Worm (Caenorhabditis elegans) whole organism, mixed stage, embryonic: ENCODE measurements around the gene dhhc-10.

Experiments
- M03D4.4 ChIP-seq: sonication (generic microtip); optimal IDR thresholded peaks from 2 replicates; lab custom pipeline; 2017; ENCODE audit warnings: mild to moderate bottlenecking, missing genetic modification characterization, missing compliant biosample characterization
- bed-3 ChIP-seq: fragments of 200-800 bp; sonication (Bioruptor generic); optimal IDR thresholded peaks from 3 replicates; lab custom pipeline; 2018; ENCODE audit warnings: mild to moderate bottlenecking, missing genetic modification characterization, moderate library complexity, missing compliant biosample characterization
- blmp-1 ChIP-seq: fragments of 150-350 bp; optimal IDR thresholded peaks from 2 replicates; lab custom pipeline; 2014; ENCODE audit warnings: missing biosample characterization, missing genetic modification characterization
- ceh-39 ChIP-seq: fragments of 150-350 bp; optimal IDR thresholded peaks from 2 replicates; lab custom pipeline; 2014; ENCODE audit warnings: missing biosample characterization, missing genetic modification characterization
- ceh-83 ChIP-seq: fragments of 200-800 bp; sonication (Bioruptor generic); optimal IDR thresholded peaks from 2 replicates; lab custom pipeline; 2018; ENCODE audit warnings: mild to moderate bottlenecking, missing genetic modification characterization, missing compliant biosample characterization
- ces-1 ChIP-seq: fragments of 150-350 bp; optimal IDR thresholded peaks from 2 replicates; lab custom pipeline; 2014; ENCODE audit warnings: missing biosample characterization, missing genetic modification reagents, missing genetic modification characterization
- cnd-1 ChIP-seq: fragments of 200-800 bp; sonication (Bioruptor generic); optimal IDR thresholded peaks from 2 replicates; lab custom pipeline; 2018; ENCODE audit warnings: mild to moderate bottlenecking, missing genetic modification characterization, missing compliant biosample characterization
- elt-1 ChIP-seq: sonication (generic microtip); optimal IDR thresholded peaks from 2 replicates; lab custom pipeline; 2017; ENCODE audit warnings: missing genetic modification characterization, mild to moderate bottlenecking, missing compliant biosample characterization, antibody characterized with exemption, moderate library complexity, borderline replicate concordance; ENCODE audit not compliant: insufficient read depth
- elt-3 ChIP-seq: fragments of 150-350 bp; optimal IDR thresholded peaks from 2 replicates; lab custom pipeline; 2014; ENCODE audit warnings: missing biosample characterization, missing genetic modification characterization
- ham-2 ChIP-seq: fragments of 200-800 bp; sonication (Bioruptor generic); optimal IDR thresholded peaks from 2 replicates; lab custom pipeline; 2018; ENCODE audit warnings: mild to moderate bottlenecking, missing genetic modification characterization, missing compliant biosample characterization
- hlh-1 ChIP-seq: fragments of 150-350 bp; optimal IDR thresholded peaks from 2 replicates; lab custom pipeline; 2014; ENCODE audit warnings: missing biosample characterization, missing genetic modification reagents, missing genetic modification characterization
- lin-13 ChIP-seq: fragments of 150-350 bp; optimal IDR thresholded peaks from 2 replicates; lab custom pipeline; 2014; ENCODE audit warnings: missing biosample characterization, missing genetic modification characterization
- mep-1 ChIP-seq: fragments of 150-350 bp; optimal IDR thresholded peaks from 2 replicates; lab custom pipeline; 2017; ENCODE audit warnings: missing biosample characterization, missing genetic modification reagents, missing genetic modification characterization, inconsistent platforms
- mls-2 ChIP-seq: sonication (generic microtip); optimal IDR thresholded peaks from 2 replicates; lab custom pipeline; 2016; ENCODE audit warnings: mild to moderate bottlenecking, missing genetic modification characterization, moderate library complexity, missing compliant biosample characterization
- nhr-12 ChIP-seq: fragments of 150-350 bp; optimal IDR thresholded peaks from 2 replicates; lab custom pipeline; 2014; ENCODE audit warnings: missing biosample characterization, missing genetic modification characterization
- nhr-2 ChIP-seq: fragments of 150-350 bp; optimal IDR thresholded peaks from 2 replicates; lab custom pipeline; 2014; ENCODE audit warnings: missing biosample characterization, missing genetic modification characterization
- nhr-237 ChIP-seq: fragments of 150-350 bp; optimal IDR thresholded peaks from 2 replicates; lab custom pipeline; 2014; ENCODE audit warnings: missing biosample characterization, missing genetic modification characterization
- nhr-28 ChIP-seq: fragments of 150-350 bp; optimal IDR thresholded peaks from 2 replicates; lab custom pipeline; 2014; ENCODE audit warnings: missing biosample characterization, missing genetic modification characterization
- nhr-76 ChIP-seq: sonication (generic microtip); optimal IDR thresholded peaks from 2 replicates; lab custom pipeline; 2017; ENCODE audit warnings: missing biosample characterization, missing genetic modification characterization
- pha-4 ChIP-seq: fragments of 150-350 bp; optimal IDR thresholded peaks from 2 replicates; lab custom pipeline; 2018; ENCODE audit warnings: missing biosample characterization, missing genetic modification reagents, missing genetic modification characterization
- sem-2 ChIP-seq: fragments of 200-800 bp; sonication (Bioruptor generic); optimal IDR thresholded peaks from 2 replicates; lab custom pipeline; 2018; ENCODE audit warnings: mild to moderate bottlenecking, missing genetic modification characterization, missing compliant biosample characterization
- sptf-1 ChIP-seq: sonication (generic microtip); optimal IDR thresholded peaks from 2 replicates; lab custom pipeline; 2017; ENCODE audit warnings: mild to moderate bottlenecking, missing genetic modification characterization, moderate library complexity, missing compliant biosample characterization
- unc-120 ChIP-seq: sonication (generic microtip); optimal IDR thresholded peaks from 2 replicates; lab custom pipeline; 2017; ENCODE audit warnings: missing genetic modification characterization, missing compliant biosample characterization; ENCODE audit not compliant: poor library complexity, severe bottlenecking
- unc-39 ChIP-seq: fragments of 150-350 bp; optimal IDR thresholded peaks from 2 replicates; lab custom pipeline; 2014; ENCODE audit warnings: missing biosample characterization, missing genetic modification characterization
- unc-62 ChIP-seq: fragments of 150-350 bp; optimal IDR thresholded peaks from 2 replicates; lab custom pipeline; 2014; ENCODE audit warnings: missing biosample characterization, missing genetic modification reagents, missing genetic modification characterization
- zip-8 ChIP-seq: fragments of 150-350 bp; optimal IDR thresholded peaks from 2 replicates; lab custom pipeline; 2014; ENCODE audit warnings: missing biosample characterization, missing genetic modification characterization
- ztf-11 ChIP-seq: fragments of 150-350 bp; optimal IDR thresholded peaks from 2 replicates; lab custom pipeline; 2014; ENCODE audit warnings: missing biosample characterization, missing genetic modification characterization

Gene dhhc-10

ce11 chrX:4676702-4677101 lies 30.3 kb upstream of the dhhc-10 start:
- TF ChIP-seq elt-3 (tag; lab: Kevin White, UChicago) (no peak), blmp-1 (tag; lab: Kevin White, UChicago) (no peak), lin-13 (no peak), nhr-12 (tag; lab: Kevin White, UChicago) (no peak), M03D4.4 (tag; lab: Kevin White, UChicago) (no peak), ham-2 (GFP tag; lab: Kevin White, UChicago) (no peak), sem-2 (no peak), hlh-1 (tag; lab: Kevin White, UChicago) (no peak), nhr-28 (no peak), elt-1 (tag; lab: Kevin White, UChicago) (no peak), zip-8 (tag; lab: Kevin White, UChicago) (no peak)

ce11 chrX:4678029-4678428 lies 28.9 kb upstream of the dhhc-10 start, which contains the start of gene flp-11:
TSS of gene flp-11 (minus strand) at chrX:4678129.
- TF ChIP-seq unc-120 (tag; lab: Kevin White, UChicago) (no peak), elt-3 (tag; lab: Kevin White, UChicago) (no peak), nhr-76 (tag; lab: Kevin White, UChicago) (no peak), sptf-1 (tag; lab: Kevin White, UChicago) (no peak), mls-2 (tag; lab: Kevin White, UChicago) (no peak), nhr-2 (tag; lab: Kevin White, UChicago) (no peak), lin-13 (no peak), bed-3 (GFP tag; lab: Kevin White, UChicago) (no peak), ceh-83 (no peak), pha-4 (no peak), nhr-28 (no peak), nhr-237 (tag; lab: Kevin White, UChicago) (no peak)

ce11 chrX:4682616-4683015 lies 24.4 kb upstream of the dhhc-10 start, which contains the start of gene K02G10.15:
TSS of gene K02G10.15 (minus strand) at chrX:4682716.
- TF ChIP-seq nhr-237 (tag; lab: Kevin White, UChicago) (no peak), lin-13 (no peak), nhr-76 (tag; lab: Kevin White, UChicago) (no peak), unc-39 (tag; lab: Kevin White, UChicago) (no peak), bed-3 (GFP tag; lab: Kevin White, UChicago) (no peak), cnd-1 (tag; lab: Kevin White, UChicago) (no peak)

ce11 chrX:4685579-4685978 lies 21.4 kb upstream of the dhhc-10 start:
- TF ChIP-seq ham-2 (GFP tag; lab: Kevin White, UChicago) (no peak), unc-120 (tag; lab: Kevin White, UChicago) (no peak), unc-62 (no peak)

ce11 chrX:4691148-4691773 lies 15.7 kb upstream of the dhhc-10 start, which contains the start of gene K02G10.5:
TSS of gene K02G10.5 (minus strand) at chrX:4691198.
- no peak for TF ChIP-seq mls-2 (tag; lab: Kevin White, UChicago)
- TF ChIP-seq unc-39 (tag; lab: Kevin White, UChicago) = no peak
- no peak for TF ChIP-seq ces-1 (GFP tag; lab: Kevin White, UChicago)
- TF ChIP-seq ham-2 (GFP tag; lab: Kevin White, UChicago) = no peak
- TF ChIP-seq unc-120 (tag; lab: Kevin White, UChicago) = no peak
- TF ChIP-seq ceh-39 (tag; lab: Kevin White, UChicago) = no peak
- no peak for TF ChIP-seq ztf-11

ce11 chrX:4694611-4695370 lies 12.2 kb upstream of the dhhc-10 start:
- TF ChIP-seq hlh-1 (tag; lab: Kevin White, UChicago) (no peak), ham-2 (GFP tag; lab: Kevin White, UChicago) (peak; percentile 93), blmp-1 (tag; lab: Kevin White, UChicago) (peak; percentile 28), nhr-237 (tag; lab: Kevin White, UChicago) (no peak), mep-1 (tag; lab: Kevin White, UChicago) (no peak)
- TF ChIP-seq, all 35 proteins: peak for 2
